Worm (Caenorhabditis elegans) whole organism, young adult: Measurements from ENCODE around the gene C55C3.8.

Experiments used
- B0035.1 ChIP-seq: sonication (generic microtip); optimal IDR thresholded peaks from 2 replicates; lab custom pipeline; 2016; ENCODE audit warnings: missing genetic modification characterization, mild to moderate bottlenecking, missing compliant biosample characterization, missing genotype, missing genetic modification reagents
- nhr-80 ChIP-seq: sonication (generic microtip); optimal IDR thresholded peaks from 2 replicates; lab custom pipeline; 2016; ENCODE audit warnings: missing genetic modification characterization, missing compliant biosample characterization

The C55C3.8 gene

ce11 chrIV:5744114-5744513 is 53.3 kb downstream of the C55C3.8 start, which contains the start of gene C45E5.1:
TSS of gene C45E5.1 (plus strand) at chrIV:5744403.
- TF ChIP-seq nhr-80 (peak; percentile 12), B0035.1 (tag; lab: Kevin White, UChicago) (no peak)
